Fruit fly (Drosophila melanogaster) whole organism, adult: ENCODE measurements around the gene beta4GalT7.
A peak's percentile ranks its signal among the peaks of the same experiment; 100 is the strongest.

ENCODE experiments used
- CG7101 ChIP-seq: fragments of 200-800 bp; sonication (Bioruptor generic); optimal IDR thresholded peaks from 2 replicates; lab custom pipeline; 2018; ENCODE audit warnings: missing biosample characterization, mild to moderate bottlenecking, missing genetic modification characterization, moderate library complexity
- Clk ChIP-seq: fragments of 200-800 bp; sonication (Bioruptor generic); optimal IDR thresholded peaks from 2 replicates; lab custom pipeline; 2017; ENCODE audit warnings: missing biosample characterization, missing genetic modification characterization
- Crg-1 ChIP-seq: fragments of 200-800 bp; sonication (Bioruptor generic); optimal IDR thresholded peaks from 2 replicates; lab custom pipeline; 2016; ENCODE audit warnings: missing biosample characterization, missing genetic modification characterization
- Hr96 ChIP-seq: fragments of 200-800 bp; sonication (Bioruptor generic); optimal IDR thresholded peaks from 2 replicates; lab custom pipeline; 2016; ENCODE audit warnings: missing biosample characterization, missing genetic modification characterization
- cic ChIP-seq: fragments of 200-800 bp; sonication (Bioruptor generic); optimal IDR thresholded peaks from 2 replicates; lab custom pipeline; 2017; ENCODE audit warnings: missing biosample characterization, mild to moderate bottlenecking, missing genetic modification characterization, moderate library complexity
- cnc ChIP-seq, 2 experiments: fragments of >200 bp; optimal IDR thresholded peaks; 2 replicates each; lab custom pipeline; 2017
- kay ChIP-seq: fragments of 200-800 bp; sonication (Bioruptor generic); peaks from one replicate; lab custom pipeline; 2016; ENCODE audit warnings: missing biosample characterization, missing genetic modification characterization, borderline replicate concordance
- ovo ChIP-seq: fragments of 200-800 bp; sonication (Bioruptor generic); optimal IDR thresholded peaks from 2 replicates; lab custom pipeline; 2016; ENCODE audit warnings: missing biosample characterization, missing genetic modification characterization
- tj ChIP-seq: fragments of 200-800 bp; sonication (Bioruptor generic); optimal IDR thresholded peaks from 3 replicates; lab custom pipeline; 2017; ENCODE audit warnings: missing biosample characterization, mild to moderate bottlenecking, missing genetic modification characterization, moderate library complexity

dm6 chr3R:25027281-25028219 is 4.5 kb downstream of the beta4GalT7 start:
- TF ChIP-seq cic (GFP tag; lab: Kevin White, UChicago) (no peak), kay (GFP tag; lab: Kevin White, UChicago) (peak; percentile 95), tj (GFP tag; lab: Kevin White, UChicago) (peak; percentile 10), Hr96 (GFP tag; lab: Kevin White, UChicago) (no peak), Clk (GFP tag; lab: Kevin White, UChicago) (no peak), cnc (optimal IDR thresholded peaks at IDR 0.05; lab: Kevin White, UChicago) (no peak), CG7101 (tag; lab: Kevin White, UChicago) (peak; percentile 42), Crg-1 (GFP tag; lab: Kevin White, UChicago) (no peak), ovo (no peak)
